Worm (Caenorhabditis elegans) whole organism, L1 larva: ENCODE measurements around the gene pid-1.

Source experiments
- aly-2 ChIP-seq: fragments of 150-350 bp; optimal IDR thresholded peaks from 2 replicates; lab custom pipeline; 2014; ENCODE audit warnings: missing biosample characterization, missing genetic modification characterization
- ama-1 ChIP-seq: fragments of 150-350 bp; optimal IDR thresholded peaks from 2 replicates; lab custom pipeline; 2014
- jun-1 ChIP-seq: fragments of 150-350 bp; optimal IDR thresholded peaks from 2 replicates; lab custom pipeline; 2014; ENCODE audit warnings: missing biosample characterization, missing genetic modification reagents, missing genetic modification characterization
- lsy-2 ChIP-seq, 2 experiments: fragments of 150-350 bp; optimal IDR thresholded peaks; 2 replicates each; lab custom pipeline; 2014; ENCODE audit warnings: missing biosample characterization in 2 of 2, missing genetic modification characterization in 2 of 2
- mdl-1 ChIP-seq, 2 experiments: fragments of 150-350 bp; optimal IDR thresholded peaks; 2 replicates each; lab custom pipeline; 2014 to 2017; ENCODE audit warnings: missing biosample characterization in 2 of 2, missing genetic modification characterization in 2 of 2, inconsistent platforms in 1 of 2
- nhr-20 ChIP-seq: sonication (generic microtip); optimal IDR thresholded peaks from 2 replicates; lab custom pipeline; 2016; ENCODE audit warnings: mild to moderate bottlenecking, missing genetic modification characterization, missing compliant biosample characterization
- pag-3 ChIP-seq: sonication (generic microtip); optimal IDR thresholded peaks from 2 replicates; lab custom pipeline; 2017; ENCODE audit warnings: missing genetic modification characterization, mild to moderate bottlenecking, missing compliant biosample characterization, antibody characterized with exemption, borderline replicate concordance; ENCODE audit not compliant: insufficient read depth
- unc-62 ChIP-seq: fragments of 150-350 bp; optimal IDR thresholded peaks from 2 replicates; lab custom pipeline; 2014; ENCODE audit warnings: missing biosample characterization, missing genetic modification reagents, missing genetic modification characterization
- xbp-1 ChIP-seq: sonication (generic microtip); optimal IDR thresholded peaks from 2 replicates; lab custom pipeline; 2016; ENCODE audit warnings: missing genetic modification characterization, missing compliant biosample characterization
- ztf-11 ChIP-seq, 2 experiments: sonication (generic microtip); optimal IDR thresholded peaks; 2 replicates each; lab custom pipeline; 2016 to 2017; ENCODE audit warnings: missing genetic modification characterization in 2 of 2, missing biosample characterization in 1 of 2, missing compliant biosample characterization in 1 of 2
- ztf-4 ChIP-seq: fragments of 150-350 bp; optimal IDR thresholded peaks from 2 replicates; lab custom pipeline; 2014; ENCODE audit warnings: missing biosample characterization, missing genetic modification characterization

ce11 chrII:7669409-7669808 lies 20.9 kb downstream of the pid-1 start:
- TF ChIP-seq ztf-4 (tag; lab: Kevin White, UChicago) (no peak), ztf-11 (tag; optimal IDR thresholded peaks at IDR 0.05; lab: Kevin White, UChicago) (no peak), xbp-1 (tag; lab: Kevin White, UChicago) (no peak), unc-62 (GFP tag; lab: Kevin White, UChicago) (no peak), ama-1 (no peak), lsy-2 (tag; optimal IDR thresholded peaks at IDR 0.05; lab: Kevin White, UChicago) (peak in 1 of 2 experiments; percentile 65), mdl-1 (tag; optimal IDR thresholded peaks at IDR 0.05; lab: Kevin White, UChicago) (no peak), aly-2 (tag; lab: Kevin White, UChicago) (no peak), jun-1 (tag; lab: Kevin White, UChicago) (no peak), pag-3 (no peak), nhr-20 (tag; lab: Kevin White, UChicago) (peak; percentile 19)
